Fruit fly (Drosophila melanogaster) S2 (cell line): ENCODE measurements around the gene CG12106.

Experiments
- CG8478 ChIP-seq: fragments of >200 bp; optimal IDR thresholded peaks from 2 replicates; lab custom pipeline; 2018
- CTCF ChIP-seq, 2 experiments: fragments of >200 bp; optimal IDR thresholded peaks; 2 replicates each; lab custom pipeline; 2018

DNA sequence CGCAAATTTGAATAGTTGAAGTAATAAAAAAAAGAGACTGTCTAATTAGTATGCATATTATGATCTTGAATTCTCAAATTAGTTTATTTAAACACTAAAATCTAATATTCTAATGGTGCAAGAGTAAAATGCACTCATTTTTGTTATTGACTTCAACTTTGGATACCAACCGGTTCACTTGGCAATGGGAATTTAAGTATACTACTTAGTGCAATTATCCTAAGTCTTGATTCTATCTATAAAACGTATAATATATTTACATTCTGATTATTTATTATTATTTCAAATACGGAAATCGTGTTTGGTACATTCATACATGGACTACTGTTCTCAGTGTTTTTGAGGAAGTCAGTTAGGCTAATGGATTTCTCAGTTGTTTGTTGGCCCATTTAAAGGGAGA is 33.1 kb downstream of the CG12106 start, which contains the start of gene Gr8a:
- no peak for TF ChIP-seq CTCF (optimal IDR thresholded peaks at IDR 0.05; lab: Kevin White, UChicago)
- TF ChIP-seq CG8478 (lab: Kevin White, UChicago) = no peak
